Worm (Caenorhabditis elegans) whole organism, early embryonic: Measurements from ENCODE around the gene rpl-12.

Experiments used
- B0310.2 ChIP-seq: sonication (generic microtip); optimal IDR thresholded peaks from 2 replicates; lab custom pipeline; 2016; ENCODE audit warnings: mild to moderate bottlenecking, missing genetic modification characterization, missing compliant biosample characterization
- F13C5.2 ChIP-seq: sonication (generic microtip); optimal IDR thresholded peaks from 2 replicates; lab custom pipeline; 2017; ENCODE audit warnings: mild to moderate bottlenecking, missing genetic modification characterization, inconsistent platforms, missing compliant biosample characterization
- aly-1 ChIP-seq: sonication (generic microtip); optimal IDR thresholded peaks from 2 replicates; lab custom pipeline; 2016; ENCODE audit warnings: missing genetic modification characterization, missing compliant biosample characterization
- ama-1 ChIP-seq: fragments of 150-350 bp; optimal IDR thresholded peaks from 2 replicates; lab custom pipeline; 2014
- ceh-13 ChIP-seq: fragments of 200-800 bp; sonication (Bioruptor generic); optimal IDR thresholded peaks from 2 replicates; lab custom pipeline; 2018; ENCODE audit warnings: mild to moderate bottlenecking, missing genetic modification characterization, missing compliant biosample characterization
- ceh-36 ChIP-seq: sonication (generic microtip); optimal IDR thresholded peaks from 2 replicates; lab custom pipeline; 2016; ENCODE audit warnings: missing genetic modification characterization, inconsistent platforms, missing compliant biosample characterization
- ets-7 ChIP-seq: sonication (generic microtip); optimal IDR thresholded peaks from 2 replicates; lab custom pipeline; 2016; ENCODE audit warnings: missing genotype, missing genetic modification characterization, missing compliant biosample characterization
- flt-1 ChIP-seq: fragments of 200-800 bp; sonication (Bioruptor generic); IDR thresholded peaks from 2 replicates; pipeline ENCODE4 v1.3.6; 2022; ENCODE audit warnings: missing genetic modification characterization, missing compliant biosample characterization
- hmbx-1 ChIP-seq: sonication (generic microtip); optimal IDR thresholded peaks from 2 replicates; lab custom pipeline; 2016; ENCODE audit warnings: mild to moderate bottlenecking, missing genetic modification characterization, missing compliant biosample characterization
- hmg-4 ChIP-seq: fragments of 200-800 bp; sonication (Bioruptor generic); optimal IDR thresholded peaks from 2 replicates; lab custom pipeline; 2018; ENCODE audit warnings: mild to moderate bottlenecking, missing genetic modification characterization, missing compliant biosample characterization
- hnd-1 ChIP-seq: sonication (generic microtip); optimal IDR thresholded peaks from 2 replicates; lab custom pipeline; 2016; ENCODE audit warnings: missing genetic modification characterization, missing compliant biosample characterization
- pes-1 ChIP-seq: fragments of 200-800 bp; sonication (Bioruptor generic); IDR thresholded peaks from 2 replicates; pipeline ENCODE4 v1.3.6; 2022; ENCODE audit warnings: missing genetic modification reagents, missing genetic modification characterization, missing compliant biosample characterization
- scrt-1 ChIP-seq: fragments of 200-800 bp; sonication (Bioruptor generic); IDR thresholded peaks from 2 replicates; pipeline ENCODE4 v1.3.6; 2022; ENCODE audit warnings: missing genetic modification characterization, missing compliant biosample characterization
- sea-1 ChIP-seq: fragments of 200-800 bp; sonication (Bioruptor generic); conservative IDR thresholded peaks from 2 replicates; pipeline ENCODE4 v1.3.6; 2022; ENCODE audit warnings: missing genetic modification characterization, missing compliant biosample characterization
- tbx-11 ChIP-seq: fragments of 200-800 bp; sonication (Bioruptor generic); IDR thresholded peaks from 2 replicates; pipeline ENCODE4 v1.3.6; 2022; ENCODE audit warnings: missing genetic modification characterization, missing compliant biosample characterization
- tbx-37 ChIP-seq: fragments of 200-800 bp; sonication (Bioruptor generic); conservative IDR thresholded peaks from 2 replicates; pipeline ENCODE4 v1.3.6; 2022; ENCODE audit warnings: missing genetic modification reagents, missing genetic modification characterization, missing compliant biosample characterization
- tra-4 ChIP-seq: sonication (generic microtip); optimal IDR thresholded peaks from 2 replicates; lab custom pipeline; 2017; ENCODE audit warnings: missing genetic modification characterization, missing compliant biosample characterization

rpl-12 gene

ce11 chrIV:13262849-13263248 is 22.4 kb upstream of the rpl-12 start:
- peak; percentile 40; the same call in 1 of the 2 replicates for TF ChIP-seq tbx-37 (GFP tag; lab: Robert Waterston, UW)

DNA sequence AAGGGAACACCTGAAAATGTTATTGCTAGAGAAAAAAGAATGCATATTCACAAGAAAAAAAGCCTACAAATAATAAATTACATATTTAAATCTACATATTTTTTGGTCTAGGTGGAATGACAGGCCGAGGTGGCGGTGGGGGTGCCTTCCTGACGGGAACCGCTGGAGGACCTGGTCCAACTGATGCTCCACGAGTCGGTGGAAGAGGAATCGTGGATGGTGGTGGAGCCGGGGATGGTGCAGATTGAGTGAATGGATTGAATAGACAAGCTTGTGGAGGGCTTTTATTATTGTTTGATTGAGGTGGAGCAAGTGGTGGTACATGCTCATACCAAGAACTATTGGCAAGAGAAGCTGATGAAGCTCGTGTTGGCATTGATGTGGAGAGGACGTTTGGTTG is 21.3 kb upstream of the rpl-12 start:
- no peak for TF ChIP-seq hnd-1 (tag; lab: Kevin White, UChicago)

DNA sequence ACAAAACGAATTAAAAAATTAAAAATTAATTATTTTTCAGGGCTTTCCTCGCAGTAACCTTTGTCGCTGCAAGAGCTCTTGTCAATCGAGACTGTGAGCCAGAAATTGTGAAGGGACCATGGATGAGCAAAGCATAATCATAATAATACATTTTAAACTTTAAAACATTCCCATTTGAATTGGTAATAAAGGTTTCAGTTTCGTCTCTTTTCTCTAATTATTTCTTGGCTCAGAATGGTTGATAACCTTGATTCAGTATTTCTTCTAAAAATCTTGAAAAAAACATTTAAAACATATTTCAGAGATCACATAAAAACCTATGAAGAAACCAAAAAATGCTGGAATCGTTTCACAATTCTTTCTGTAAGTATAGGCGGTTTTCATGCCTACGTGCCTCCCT is 18.4 kb upstream of the rpl-12 start, which contains the start of gene JC8.16:
Gene JC8.16 (plus strand): TSS at position 301 of the 400 bp plus-strand sequence.
- no peak for TF ChIP-seq tbx-37 (GFP tag; lab: Robert Waterston, UW)
- TF ChIP-seq sea-1 (GFP tag; lab: Robert Waterston, UW): no peak
- no peak for TF ChIP-seq hmg-4 (GFP tag; lab: Kevin White, UChicago)
- no peak for TF ChIP-seq scrt-1 (GFP tag; lab: Robert Waterston, UW)
- no peak for TF ChIP-seq hmbx-1 (tag; lab: Kevin White, UChicago)
- TF ChIP-seq B0310.2 (tag; lab: Kevin White, UChicago): no peak
- TF ChIP-seq pes-1: no peak
- TF ChIP-seq tbx-11 (GFP tag; lab: Robert Waterston, UW): no peak
- no peak for TF ChIP-seq ceh-13 (GFP tag; lab: Kevin White, UChicago)
- TF ChIP-seq aly-1 (tag; lab: Kevin White, UChicago): no peak

DNA sequence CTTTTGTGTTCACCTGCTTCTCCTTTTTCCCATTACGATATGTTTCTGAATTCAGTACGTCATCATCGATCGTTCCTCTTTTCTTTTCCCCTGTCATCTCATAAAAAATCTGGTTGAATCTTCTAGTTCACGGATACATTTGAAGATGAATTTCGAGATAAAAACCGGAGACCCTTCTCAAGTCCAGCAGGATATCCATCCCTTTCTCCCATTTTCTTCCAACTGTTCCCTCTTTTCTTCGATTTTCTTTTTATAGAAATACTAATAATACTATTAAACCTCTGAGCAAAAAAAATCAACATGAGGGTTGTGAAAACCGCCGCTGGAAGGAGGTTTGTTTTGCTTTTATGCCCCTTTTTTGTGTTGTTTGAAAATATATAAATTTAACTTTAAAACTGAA is 15.4 kb upstream of the rpl-12 start, which contains the start of gene bus-12:
Gene bus-12 (plus strand): TSS at position 301 of the 400 bp plus-strand sequence.
- TF ChIP-seq ama-1 (lab: Kevin White, UChicago) (no peak), hmg-4 (GFP tag; lab: Kevin White, UChicago) (no peak), ets-7 (no peak), aly-1 (tag; lab: Kevin White, UChicago) (no peak), F13C5.2 (no peak), tra-4 (tag; lab: Kevin White, UChicago) (no peak), pes-1 (no peak), sea-1 (GFP tag; lab: Robert Waterston, UW) (no peak), hnd-1 (tag; lab: Kevin White, UChicago) (no peak), scrt-1 (GFP tag; lab: Robert Waterston, UW) (no peak), flt-1 (no peak), hmbx-1 (tag; lab: Kevin White, UChicago) (no peak), tbx-37 (GFP tag; lab: Robert Waterston, UW) (no peak), ceh-13 (GFP tag; lab: Kevin White, UChicago) (no peak)

DNA sequence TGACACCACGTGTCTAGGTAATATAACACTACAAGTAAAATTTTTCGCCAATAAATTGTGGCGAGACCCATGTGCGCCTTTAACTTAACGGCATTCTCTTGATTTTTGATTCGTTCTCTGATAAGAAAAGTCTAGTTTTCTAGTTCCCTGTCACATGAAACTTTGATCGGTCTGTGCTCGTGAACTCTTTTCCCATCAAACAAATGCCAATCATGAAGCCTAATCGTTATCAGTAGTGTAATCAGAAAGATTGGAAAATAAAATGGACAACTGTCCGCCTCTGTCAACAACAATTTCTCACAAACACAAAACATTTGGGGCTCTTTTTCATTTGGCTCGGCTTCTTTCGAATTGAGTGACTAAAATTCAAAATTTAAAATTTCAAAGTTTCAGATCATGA is 13.4 kb upstream of the rpl-12 start, which contains the start of gene ttr-45:
Gene ttr-45 (plus strand): TSS at position 385 of the 400 bp plus-strand sequence.
- no peak for TF ChIP-seq hmbx-1 (tag; lab: Kevin White, UChicago)

- TF ChIP-seq tbx-11 (GFP tag; lab: Robert Waterston, UW) (no peak), hmbx-1 (tag; lab: Kevin White, UChicago) (no peak)
Observed at ce11 chrIV:13252211-13252610, 11.8 kb upstream of the rpl-12 start, which contains the start of gene ttr-51. Gene ttr-51 (minus strand): TSS chrIV:13252311.

DNA sequence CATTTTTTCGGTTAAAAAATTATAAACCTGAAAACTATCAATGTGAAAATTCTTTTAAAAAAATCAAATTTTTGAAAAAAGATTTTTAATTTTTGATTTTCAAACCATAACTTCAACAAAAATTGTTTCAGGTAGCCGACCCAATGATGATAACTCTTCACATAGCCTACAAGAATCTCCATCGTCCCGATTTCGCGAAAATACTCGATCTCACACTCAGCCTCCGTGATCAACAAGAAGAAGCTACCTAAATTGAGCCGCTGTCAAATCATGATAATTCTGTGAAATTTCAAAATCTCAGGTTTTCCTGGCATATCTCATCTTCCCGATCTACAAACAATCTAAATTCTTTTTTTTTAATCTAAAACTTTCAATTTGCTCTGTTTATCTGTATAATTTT is 9.8 kb upstream of the rpl-12 start:
- TF ChIP-seq flt-1 (no peak), aly-1 (tag; lab: Kevin White, UChicago) (no peak), B0310.2 (tag; lab: Kevin White, UChicago) (no peak), tbx-11 (GFP tag; lab: Robert Waterston, UW) (no peak), pes-1 (no peak), scrt-1 (GFP tag; lab: Robert Waterston, UW) (no peak), hnd-1 (tag; lab: Kevin White, UChicago) (no peak), ceh-13 (GFP tag; lab: Kevin White, UChicago) (no peak), sea-1 (GFP tag; lab: Robert Waterston, UW) (no peak), ceh-36 (tag; lab: Kevin White, UChicago) (no peak), F13C5.2 (no peak), tra-4 (tag; lab: Kevin White, UChicago) (no peak), tbx-37 (GFP tag; lab: Robert Waterston, UW) (no peak), hmbx-1 (tag; lab: Kevin White, UChicago) (no peak), hmg-4 (GFP tag; lab: Kevin White, UChicago) (no peak), ets-7 (no peak), ama-1 (lab: Kevin White, UChicago) (no peak)

ce11 chrIV:13247780-13248179 is 7.3 kb upstream of the rpl-12 start:
- TF ChIP-seq tra-4 (tag; lab: Kevin White, UChicago) (no peak), ets-7 (no peak), hmg-4 (GFP tag; lab: Kevin White, UChicago) (no peak), tbx-37 (GFP tag; lab: Robert Waterston, UW) (no peak), hnd-1 (tag; lab: Kevin White, UChicago) (no peak), sea-1 (GFP tag; lab: Robert Waterston, UW) (no peak), aly-1 (tag; lab: Kevin White, UChicago) (no peak), ama-1 (lab: Kevin White, UChicago) (no peak), ceh-13 (GFP tag; lab: Kevin White, UChicago) (no peak), hmbx-1 (tag; lab: Kevin White, UChicago) (no peak), flt-1 (no peak), B0310.2 (tag; lab: Kevin White, UChicago) (no peak), F13C5.2 (no peak), pes-1 (no peak), ceh-36 (tag; lab: Kevin White, UChicago) (no peak), tbx-11 (GFP tag; lab: Robert Waterston, UW) (no peak), scrt-1 (GFP tag; lab: Robert Waterston, UW) (no peak)
